Worm (Caenorhabditis elegans) whole organism, midembryonic: Measurements from ENCODE around the gene swt-5.

Experiments
- T22C8.4 ChIP-seq: fragments of 200-800 bp; sonication (Bioruptor generic); IDR thresholded peaks from 2 replicates; pipeline ENCODE4 v1.3.6; 2022; ENCODE audit warnings: missing genetic modification characterization, missing compliant biosample characterization
- klf-2 ChIP-seq: fragments of 200-800 bp; sonication (Bioruptor generic); conservative IDR thresholded peaks from 2 replicates; pipeline ENCODE4 v1.3.6; 2022; ENCODE audit warnings: missing genetic modification reagents, missing genetic modification characterization, missing compliant biosample characterization

ce11 chrV:9527337-9527736 lies 26.1 kb downstream of the swt-5 start:
- TF ChIP-seq T22C8.4 (GFP tag; lab: Robert Waterston, UW) (no peak), klf-2 (no peak)
